Fruit fly (Drosophila melanogaster) whole organism, prepupa: ENCODE data around the gene CG11584.

ENCODE experiments used
- Blimp-1 ChIP-seq: fragments of 200-800 bp; sonication (Bioruptor generic); optimal IDR thresholded peaks from 3 replicates; lab custom pipeline; 2017; ENCODE audit warnings: missing biosample characterization, missing genetic modification characterization, mild to moderate bottlenecking, moderate library complexity, missing genetic modification reagents
- CG10631 ChIP-seq: fragments of 200-800 bp; sonication (Bioruptor generic); optimal IDR thresholded peaks from 2 replicates; lab custom pipeline; 2016; ENCODE audit warnings: missing biosample characterization, missing genetic modification characterization
- CG11294 ChIP-seq: fragments of 200-800 bp; sonication (Bioruptor generic); IDR thresholded peaks from 2 replicates; pipeline ENCODE4 v1.3.6; 2022; ENCODE audit warnings: missing biosample characterization, missing genetic modification characterization
- CG15336 ChIP-seq: fragments of 200-800 bp; sonication (Bioruptor generic); IDR thresholded peaks from 2 replicates; pipeline ENCODE4 v1.3.6; 2022; ENCODE audit warnings: missing biosample characterization, missing genetic modification characterization
- CG3032 ChIP-seq: fragments of 200-800 bp; optimal IDR thresholded peaks from 2 replicates; lab custom pipeline; 2019; ENCODE audit warnings: missing biosample characterization, mild to moderate bottlenecking, missing genetic modification characterization, moderate library complexity
- CG31627 ChIP-seq: fragments of 200-800 bp; sonication (Bioruptor generic); optimal IDR thresholded peaks from 3 replicates; lab custom pipeline; 2016; ENCODE audit warnings: missing biosample characterization, missing genetic modification characterization
- CG32006 ChIP-seq: fragments of 200-800 bp; sonication (Bioruptor generic); optimal IDR thresholded peaks from 3 replicates; lab custom pipeline; 2017; ENCODE audit warnings: missing biosample characterization, mild to moderate bottlenecking, missing genetic modification characterization
- CG34406 ChIP-seq: fragments of 200-800 bp; sonication (Bioruptor generic); optimal IDR thresholded peaks from 3 replicates; lab custom pipeline; 2016; ENCODE audit warnings: missing biosample characterization, missing genetic modification characterization
- CG3919 ChIP-seq: fragments of 200-800 bp; sonication (Bioruptor generic); optimal IDR thresholded peaks from 3 replicates; lab custom pipeline; 2016; ENCODE audit warnings: missing biosample characterization, missing genetic modification characterization
- CG4318 ChIP-seq: fragments of 200-800 bp; sonication (Bioruptor generic); optimal IDR thresholded peaks from 3 replicates; lab custom pipeline; 2017; ENCODE audit warnings: missing biosample characterization, mild to moderate bottlenecking, missing genetic modification characterization
- CG6163 ChIP-seq: fragments of 200-800 bp; sonication (Bioruptor generic); IDR thresholded peaks from 3 replicates; pipeline ENCODE4 v1.3.6; 2022; ENCODE audit warnings: missing biosample characterization, missing genetic modification characterization
- CG6276 ChIP-seq: fragments of 200-800 bp; sonication (Bioruptor generic); optimal IDR thresholded peaks from 2 replicates; lab custom pipeline; 2017; ENCODE audit warnings: missing biosample characterization, mild to moderate bottlenecking, missing genetic modification characterization
- CG6792 ChIP-seq: fragments of 200-800 bp; sonication (Bioruptor generic); optimal IDR thresholded peaks from 3 replicates; lab custom pipeline; 2016; ENCODE audit warnings: missing biosample characterization, missing genetic modification characterization
- CG6808 ChIP-seq: fragments of 200-800 bp; sonication (Bioruptor generic); optimal IDR thresholded peaks from 3 replicates; lab custom pipeline; 2017; ENCODE audit warnings: missing biosample characterization, missing genetic modification characterization, mild to moderate bottlenecking, moderate library complexity, missing genetic modification reagents
- CG7368 ChIP-seq: fragments of 200-800 bp; sonication (Bioruptor generic); optimal IDR thresholded peaks from 3 replicates; lab custom pipeline; 2016; ENCODE audit warnings: missing biosample characterization, missing genetic modification characterization
- CG8119 ChIP-seq: fragments of 200-800 bp; sonication (Bioruptor generic); IDR thresholded peaks from 3 replicates; pipeline ENCODE4 v1.3.6; 2022; ENCODE audit warnings: missing biosample characterization, missing genetic modification characterization
- CG8319 ChIP-seq: fragments of 200-800 bp; sonication (Bioruptor generic); optimal IDR thresholded peaks from 3 replicates; lab custom pipeline; 2016; ENCODE audit warnings: missing biosample characterization, missing genetic modification characterization
- CG8632 ChIP-seq: fragments of 200-800 bp; sonication (Bioruptor generic); optimal IDR thresholded peaks from 3 replicates; lab custom pipeline; 2016; ENCODE audit warnings: missing biosample characterization, missing genetic modification characterization
- CG9139 ChIP-seq: fragments of 200-800 bp; sonication (Bioruptor generic); optimal IDR thresholded peaks from 3 replicates; lab custom pipeline; 2017; ENCODE audit warnings: missing biosample characterization, mild to moderate bottlenecking, missing genetic modification characterization
- Eip75B ChIP-seq: fragments of 200-800 bp; sonication (Bioruptor generic); optimal IDR thresholded peaks from 3 replicates; lab custom pipeline; 2016; ENCODE audit warnings: missing biosample characterization, missing genetic modification characterization
- Eip78C ChIP-seq: fragments of 200-800 bp; sonication (Bioruptor generic); peaks from one replicate; lab custom pipeline; 2016; ENCODE audit warnings: missing biosample characterization, missing genetic modification characterization
- Eip93F ChIP-seq: fragments of 200-800 bp; sonication (Bioruptor generic); optimal IDR thresholded peaks from 2 replicates; lab custom pipeline; 2016; ENCODE audit warnings: missing biosample characterization, mild to moderate bottlenecking, missing genetic modification characterization
- Ets21C ChIP-seq: fragments of 200-800 bp; sonication (Bioruptor generic); optimal IDR thresholded peaks from 3 replicates; lab custom pipeline; 2016; ENCODE audit warnings: missing biosample characterization, missing genetic modification characterization
- Ets96B ChIP-seq: fragments of 200-800 bp; optimal IDR thresholded peaks from 2 replicates; lab custom pipeline; 2019; ENCODE audit warnings: missing biosample characterization, mild to moderate bottlenecking, missing genetic modification characterization, moderate library complexity
- Gug ChIP-seq: fragments of 200-800 bp; sonication (Bioruptor generic); IDR thresholded peaks from 2 replicates; pipeline ENCODE4 v1.3.6; 2022; ENCODE audit warnings: missing biosample characterization, missing genetic modification characterization
- Hr38 ChIP-seq: sonication (Bioruptor generic); optimal IDR thresholded peaks from 2 replicates; lab custom pipeline; 2016; ENCODE audit warnings: missing biosample characterization, missing genetic modification characterization
- Hr39 ChIP-seq: fragments of 200-800 bp; sonication (Bioruptor generic); optimal IDR thresholded peaks from 2 replicates; lab custom pipeline; 2016; ENCODE audit warnings: missing biosample characterization, missing genetic modification characterization
- Hr4 ChIP-seq: fragments of 200-800 bp; sonication (Bioruptor generic); optimal IDR thresholded peaks from 3 replicates; lab custom pipeline; 2016; ENCODE audit warnings: missing biosample characterization, missing genetic modification characterization
- Lpt ChIP-seq: fragments of 200-800 bp; sonication (Bioruptor generic); optimal IDR thresholded peaks from 3 replicates; lab custom pipeline; 2016; ENCODE audit warnings: missing biosample characterization, missing genetic modification characterization
- Met ChIP-seq: fragments of 200-800 bp; sonication (Bioruptor generic); optimal IDR thresholded peaks from 3 replicates; lab custom pipeline; 2016; ENCODE audit warnings: missing biosample characterization, missing genetic modification characterization
- OdsH ChIP-seq: fragments of 200-800 bp; sonication (Bioruptor generic); optimal IDR thresholded peaks from 3 replicates; lab custom pipeline; 2016; ENCODE audit warnings: missing biosample characterization, missing genetic modification characterization
- Smox ChIP-seq: fragments of 200-800 bp; sonication (Bioruptor generic); optimal IDR thresholded peaks from 3 replicates; lab custom pipeline; 2016; ENCODE audit warnings: missing biosample characterization, missing genetic modification characterization
- Sox102F ChIP-seq: fragments of 200-800 bp; sonication (Bioruptor generic); optimal IDR thresholded peaks from 2 replicates; lab custom pipeline; 2016; ENCODE audit warnings: missing biosample characterization, mild to moderate bottlenecking, missing genetic modification characterization
- Sox15 ChIP-seq: fragments of 200-800 bp; sonication (Bioruptor generic); optimal IDR thresholded peaks from 3 replicates; lab custom pipeline; 2016; ENCODE audit warnings: missing biosample characterization, missing genetic modification characterization
- acj6 ChIP-seq: fragments of 200-800 bp; sonication (Bioruptor generic); optimal IDR thresholded peaks from 3 replicates; lab custom pipeline; 2016; ENCODE audit warnings: missing biosample characterization, missing genetic modification characterization
- cyc ChIP-seq: fragments of 200-800 bp; sonication (Bioruptor generic); optimal IDR thresholded peaks from 3 replicates; lab custom pipeline; 2016; ENCODE audit warnings: missing biosample characterization, missing genetic modification characterization
- dac ChIP-seq: fragments of 200-800 bp; sonication (Bioruptor generic); optimal IDR thresholded peaks from 2 replicates; lab custom pipeline; 2017; ENCODE audit warnings: missing biosample characterization, mild to moderate bottlenecking, missing genetic modification characterization
- dsx ChIP-seq: fragments of 200-800 bp; optimal IDR thresholded peaks from 3 replicates; lab custom pipeline; 2019; ENCODE audit warnings: missing biosample characterization, mild to moderate bottlenecking, missing genetic modification characterization, moderate library complexity; ENCODE audit not compliant: poor library complexity, severe bottlenecking
- eg ChIP-seq: fragments of 200-800 bp; sonication (Bioruptor generic); IDR thresholded peaks from 3 replicates; pipeline ENCODE4 v1.3.6; 2022; ENCODE audit warnings: missing biosample characterization, missing genetic modification characterization
- esn ChIP-seq: fragments of 200-800 bp; sonication (Bioruptor generic); optimal IDR thresholded peaks from 2 replicates; lab custom pipeline; 2016; ENCODE audit warnings: missing biosample characterization, mild to moderate bottlenecking, missing genetic modification characterization, moderate library complexity
- fd59A ChIP-seq: fragments of 200-800 bp; sonication (Bioruptor generic); optimal IDR thresholded peaks from 2 replicates; lab custom pipeline; 2017; ENCODE audit warnings: missing biosample characterization, mild to moderate bottlenecking, missing genetic modification characterization, missing genetic modification reagents
- fd85E ChIP-seq: fragments of 200-800 bp; sonication (Bioruptor generic); optimal IDR thresholded peaks from 3 replicates; lab custom pipeline; 2016; ENCODE audit warnings: missing biosample characterization, missing genetic modification characterization
- fkh ChIP-seq: fragments of 200-800 bp; sonication (Bioruptor generic); optimal IDR thresholded peaks from 3 replicates; lab custom pipeline; 2017; ENCODE audit warnings: missing biosample characterization, mild to moderate bottlenecking, missing genetic modification characterization, moderate library complexity
- net ChIP-seq: fragments of 200-800 bp; sonication (Bioruptor generic); optimal IDR thresholded peaks from 3 replicates; lab custom pipeline; 2016; ENCODE audit warnings: missing biosample characterization, missing genetic modification characterization
- pdm3 ChIP-seq: fragments of 200-800 bp; sonication (Bioruptor generic); optimal IDR thresholded peaks from 3 replicates; lab custom pipeline; 2016; ENCODE audit warnings: missing biosample characterization, missing genetic modification characterization
- salr ChIP-seq, 2 experiments: fragments of 200-800 bp; sonication (Bioruptor generic); optimal IDR thresholded peaks; 3 replicates each; lab custom pipeline; 2016 to 2018; ENCODE audit warnings: missing biosample characterization in 2 of 2, missing genetic modification characterization in 2 of 2, mild to moderate bottlenecking in 1 of 2
- svp ChIP-seq: fragments of 200-800 bp; sonication (Bioruptor generic); peaks from one replicate; lab custom pipeline; 2016; ENCODE audit warnings: missing biosample characterization, missing genetic modification characterization
- topi ChIP-seq: fragments of 200-800 bp; sonication (Bioruptor generic); optimal IDR thresholded peaks from 3 replicates; lab custom pipeline; 2016; ENCODE audit warnings: missing biosample characterization, missing genetic modification characterization
- vri ChIP-seq: fragments of 200-800 bp; sonication (Bioruptor generic); optimal IDR thresholded peaks from 3 replicates; lab custom pipeline; 2016; ENCODE audit warnings: missing biosample characterization, mild to moderate bottlenecking, missing genetic modification characterization

Gene CG11584

dm6 chrX:14180728-14181127, at the start of gene CG11584:
TSS of gene CG11584 (plus strand) at chrX:14181028.
- no peak for TF ChIP-seq CG8119 (GFP tag; lab: Robert Waterston, UW)
- TF ChIP-seq fd85E (GFP tag; lab: Kevin White, UChicago) = no peak
- TF ChIP-seq esn (GFP tag; lab: Kevin White, UChicago) = no peak
- TF ChIP-seq topi (GFP tag; lab: Kevin White, UChicago) = no peak
- TF ChIP-seq CG6163 (GFP tag; lab: Robert Waterston, UW) = no peak
- no peak for TF ChIP-seq Sox15 (GFP tag; lab: Kevin White, UChicago)
- no peak for TF ChIP-seq Hr38 (GFP tag; lab: Kevin White, UChicago)
- TF ChIP-seq CG10631 (GFP tag; lab: Kevin White, UChicago) = no peak
- TF ChIP-seq CG31627 (GFP tag; lab: Kevin White, UChicago) = no peak
- TF ChIP-seq CG6792 (GFP tag; lab: Kevin White, UChicago) = no peak
- no peak for TF ChIP-seq eg
- TF ChIP-seq svp (GFP tag; lab: Kevin White, UChicago) = no peak
- TF ChIP-seq Sox102F (GFP tag; lab: Kevin White, UChicago) = no peak
- no peak for TF ChIP-seq OdsH
- TF ChIP-seq CG11294 = no peak
- no peak for TF ChIP-seq Ets96B
- TF ChIP-seq CG7368 = no peak
- TF ChIP-seq dac (GFP tag; lab: Kevin White, UChicago) = no peak

DNA sequence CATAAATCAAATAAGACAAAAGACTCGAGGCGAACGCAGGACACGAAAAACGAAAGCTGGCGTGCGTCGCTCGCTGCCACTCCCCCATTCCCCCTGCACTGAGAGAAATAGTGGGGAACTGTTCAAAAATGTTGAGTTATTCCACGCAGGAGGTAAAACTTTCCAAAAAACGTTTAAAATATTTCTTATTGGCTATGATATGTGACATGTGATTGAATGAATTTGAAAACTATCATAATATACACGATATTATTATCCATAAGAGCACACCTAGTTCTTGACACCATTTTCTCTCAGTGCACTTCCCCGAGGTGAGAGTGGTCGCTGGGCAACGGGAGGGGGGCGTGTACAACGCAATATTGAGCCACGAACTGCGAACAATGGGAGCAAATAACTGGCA, 46.9 kb upstream of the CG11584 start:
- TF ChIP-seq Ets21C (GFP tag; lab: Kevin White, UChicago) = no peak
- TF ChIP-seq dac (GFP tag; lab: Kevin White, UChicago) = no peak
- TF ChIP-seq Eip75B (GFP tag; lab: Kevin White, UChicago) = peak; percentile 60
- TF ChIP-seq fd59A (GFP tag; lab: Kevin White, UChicago) = peak; percentile 63
- TF ChIP-seq CG15336 (GFP tag; lab: Robert Waterston, UW) = 0 out of 2 replicates have a peak, but pooled peaks have one; percentile 12
- peak; percentile 53 for TF ChIP-seq CG34406 (GFP tag; lab: Kevin White, UChicago)
- no peak for TF ChIP-seq Eip93F (GFP tag; lab: Kevin White, UChicago)
- TF ChIP-seq CG31627 (GFP tag; lab: Kevin White, UChicago) = peak; percentile 28
- peak; percentile 43 for TF ChIP-seq Smox (GFP tag; lab: Kevin White, UChicago)
- no peak for TF ChIP-seq fkh (GFP tag; lab: Kevin White, UChicago)
- peak; percentile 4 for TF ChIP-seq Lpt
- peak; percentile 50 for TF ChIP-seq pdm3 (GFP tag; lab: Kevin White, UChicago)
- TF ChIP-seq CG8632 (GFP tag; lab: Kevin White, UChicago) = peak; percentile 49
- TF ChIP-seq CG3919 (GFP tag; lab: Kevin White, UChicago) = peak; percentile 62
- no peak for TF ChIP-seq Gug
- peak; percentile 22 for TF ChIP-seq net (GFP tag; lab: Kevin White, UChicago)
- 0 out of 3 replicates have a peak, but pooled peaks have one; percentile 49 for TF ChIP-seq CG6163 (GFP tag; lab: Robert Waterston, UW)
- TF ChIP-seq dsx (GFP tag; lab: Kevin White, UChicago) = peak; percentile 34
- peak; percentile 62 for TF ChIP-seq CG10631 (GFP tag; lab: Kevin White, UChicago)
- peak; percentile 58 for TF ChIP-seq Met (GFP tag; lab: Kevin White, UChicago)
- no peak for TF ChIP-seq CG6276
- TF ChIP-seq Eip78C (GFP tag; lab: Kevin White, UChicago) = peak; percentile 83
- peak; percentile 39 for TF ChIP-seq Hr39
- TF ChIP-seq CG3032 (tag; lab: Kevin White, UChicago) = peak; percentile 59
- no peak for TF ChIP-seq CG11294
- peak; percentile 57 for TF ChIP-seq cyc
- TF ChIP-seq CG8119 (GFP tag; lab: Robert Waterston, UW) = peak; percentile 56; the same call in 2 of the 3 replicates
- peak; percentile 60 for TF ChIP-seq CG6808 (GFP tag; lab: Kevin White, UChicago)
- peak; percentile 57 for TF ChIP-seq Blimp-1 (GFP tag; lab: Kevin White, UChicago)
- TF ChIP-seq CG8319 = no peak
- TF ChIP-seq Ets96B = peak; percentile 60
- TF ChIP-seq OdsH = peak; percentile 43
- peak; percentile 18 for TF ChIP-seq vri (GFP tag; lab: Kevin White, UChicago)
- peak; percentile 25 to 53 for TF ChIP-seq salr (GFP tag; optimal IDR thresholded peaks at IDR 0.05; lab: Kevin White, UChicago)
- TF ChIP-seq Sox102F (GFP tag; lab: Kevin White, UChicago) = peak; percentile 39
- TF ChIP-seq Sox15 (GFP tag; lab: Kevin White, UChicago) = peak; percentile 49
- peak; percentile 57 for TF ChIP-seq CG6792 (GFP tag; lab: Kevin White, UChicago)
- TF ChIP-seq Hr4 (GFP tag; lab: Kevin White, UChicago) = peak; percentile 57
- peak; percentile 34 for TF ChIP-seq CG9139 (GFP tag; lab: Kevin White, UChicago)
- peak; percentile 46 for TF ChIP-seq acj6 (GFP tag; lab: Kevin White, UChicago)
- peak; percentile 67 for TF ChIP-seq CG32006
- TF ChIP-seq CG4318 (GFP tag; lab: Kevin White, UChicago) = peak; percentile 32
- TF ChIP-seq Hr38 (GFP tag; lab: Kevin White, UChicago) = no peak
